Worm (Caenorhabditis elegans) whole organism, L3 larva: ENCODE measurements around the gene Y26E6A.2.

ENCODE experiments used
- R02D3.7 ChIP-seq: fragments of 150-350 bp; optimal IDR thresholded peaks from 2 replicates; lab custom pipeline; 2014; ENCODE audit warnings: missing biosample characterization, missing genetic modification characterization
- ZK546.5 ChIP-seq: sonication (generic microtip); optimal IDR thresholded peaks from 2 replicates; lab custom pipeline; 2017; ENCODE audit warnings: missing biosample characterization, missing genetic modification characterization
- aly-2 ChIP-seq: fragments of 150-350 bp; optimal IDR thresholded peaks from 2 replicates; lab custom pipeline; 2014; ENCODE audit warnings: missing biosample characterization, missing genetic modification characterization
- ama-1 ChIP-seq: fragments of 150-350 bp; optimal IDR thresholded peaks from 2 replicates; lab custom pipeline; 2018
- ceh-16 ChIP-seq: sonication (generic microtip); optimal IDR thresholded peaks from 2 replicates; lab custom pipeline; 2017; ENCODE audit warnings: missing biosample characterization, missing genetic modification characterization
- ceh-28 ChIP-seq: fragments of 150-350 bp; optimal IDR thresholded peaks from 2 replicates; lab custom pipeline; 2014; ENCODE audit warnings: missing biosample characterization, missing genetic modification reagents, missing genetic modification characterization
- ceh-82 ChIP-seq: fragments of 150-350 bp; optimal IDR thresholded peaks from 2 replicates; lab custom pipeline; 2014; ENCODE audit warnings: missing biosample characterization, missing genetic modification characterization
- ceh-9 ChIP-seq: sonication (generic microtip); optimal IDR thresholded peaks from 2 replicates; lab custom pipeline; 2018; ENCODE audit warnings: missing biosample characterization, missing genetic modification characterization
- daf-12 ChIP-seq: fragments of 150-350 bp; optimal IDR thresholded peaks from 2 replicates; lab custom pipeline; 2014; ENCODE audit warnings: missing biosample characterization, missing genetic modification reagents, missing genetic modification characterization
- egl-27 ChIP-seq: sonication (generic microtip); optimal IDR thresholded peaks from 4 replicates; lab custom pipeline; 2017; ENCODE audit warnings: missing biosample characterization, missing genetic modification reagents, missing genetic modification characterization
- egl-5 ChIP-seq: fragments of 150-350 bp; optimal IDR thresholded peaks from 2 replicates; lab custom pipeline; 2017; ENCODE audit warnings: missing biosample characterization, missing genetic modification reagents, missing genetic modification characterization, inconsistent platforms
- elt-1 ChIP-seq: fragments of 150-350 bp; optimal IDR thresholded peaks from 2 replicates; lab custom pipeline; 2014; ENCODE audit warnings: missing biosample characterization, missing genetic modification characterization
- elt-2 ChIP-seq: sonication (generic microtip); optimal IDR thresholded peaks from 2 replicates; lab custom pipeline; 2016; ENCODE audit warnings: missing genetic modification reagents, mild to moderate bottlenecking, missing genetic modification characterization, missing compliant biosample characterization
- elt-3 ChIP-seq, 3 experiments: fragments of 150-350 bp in 1 of 3; sonication (generic microtip) in 2 of 3; optimal IDR thresholded peaks; 2 replicates in 2 of 3; 4 replicates in 1 of 3; lab custom pipeline; 2014 to 2017; ENCODE audit warnings: missing biosample characterization in 3 of 3, missing genetic modification characterization in 3 of 3
- eor-1 ChIP-seq, 2 experiments: fragments of 150-350 bp; optimal IDR thresholded peaks; 2 replicates each; lab custom pipeline; 2014 to 2018; ENCODE audit warnings: missing biosample characterization in 2 of 2, missing genetic modification characterization in 2 of 2
- fos-1 ChIP-seq: fragments of 150-350 bp; optimal IDR thresholded peaks from 2 replicates; lab custom pipeline; 2014; ENCODE audit warnings: missing biosample characterization, missing genetic modification characterization
- jun-1 ChIP-seq: fragments of 150-350 bp; optimal IDR thresholded peaks from 2 replicates; lab custom pipeline; 2014; ENCODE audit warnings: missing biosample characterization, missing genetic modification reagents, missing genetic modification characterization
- lin-15B ChIP-seq: fragments of 150-350 bp; optimal IDR thresholded peaks from 2 replicates; lab custom pipeline; 2014; ENCODE audit warnings: missing biosample characterization, missing genetic modification characterization
- lin-39 ChIP-seq: fragments of 150-350 bp; optimal IDR thresholded peaks from 2 replicates; lab custom pipeline; 2018; ENCODE audit warnings: missing biosample characterization, missing genetic modification reagents, missing genetic modification characterization
- lsy-12 ChIP-seq: sonication (generic microtip); optimal IDR thresholded peaks from 2 replicates; lab custom pipeline; 2016; ENCODE audit warnings: mild to moderate bottlenecking, missing genetic modification characterization, missing compliant biosample characterization
- mdl-1 ChIP-seq: fragments of 150-350 bp; optimal IDR thresholded peaks from 2 replicates; lab custom pipeline; 2014; ENCODE audit warnings: missing biosample characterization, missing genetic modification characterization
- mml-1 ChIP-seq: fragments of 150-350 bp; sonication (generic microtip); optimal IDR thresholded peaks from 3 replicates; lab custom pipeline; 2014; ENCODE audit warnings: missing biosample characterization, missing genetic modification characterization
- nfya-1 ChIP-seq: sonication (generic microtip); optimal IDR thresholded peaks from 2 replicates; lab custom pipeline; 2017; ENCODE audit warnings: missing genetic modification characterization, mild to moderate bottlenecking, missing compliant biosample characterization, antibody characterized with exemption, moderate library complexity; ENCODE audit not compliant: insufficient read depth
- nhr-11 ChIP-seq: fragments of 150-350 bp; optimal IDR thresholded peaks from 2 replicates; lab custom pipeline; 2014; ENCODE audit warnings: missing biosample characterization, missing genetic modification characterization
- nhr-12 ChIP-seq: fragments of 150-350 bp; optimal IDR thresholded peaks from 2 replicates; lab custom pipeline; 2014; ENCODE audit warnings: missing biosample characterization, missing genetic modification characterization
- nhr-23 ChIP-seq: fragments of 150-350 bp; optimal IDR thresholded peaks from 2 replicates; lab custom pipeline; 2014; ENCODE audit warnings: missing biosample characterization, missing genetic modification reagents, missing genetic modification characterization
- nhr-237 ChIP-seq: fragments of 150-350 bp; optimal IDR thresholded peaks from 2 replicates; lab custom pipeline; 2014; ENCODE audit warnings: missing biosample characterization, missing genetic modification characterization
- nhr-25 ChIP-seq: sonication (generic microtip); optimal IDR thresholded peaks from 2 replicates; lab custom pipeline; 2017; ENCODE audit warnings: missing biosample characterization, missing genetic modification characterization
- nhr-28 ChIP-seq: fragments of 150-350 bp; optimal IDR thresholded peaks from 2 replicates; lab custom pipeline; 2014; ENCODE audit warnings: missing biosample characterization, missing genetic modification characterization
- nhr-43 ChIP-seq: sonication (generic microtip); optimal IDR thresholded peaks from 2 replicates; lab custom pipeline; 2016; ENCODE audit warnings: mild to moderate bottlenecking, missing genetic modification characterization, missing compliant biosample characterization; ENCODE audit not compliant: poor library complexity, severe bottlenecking
- nhr-67 ChIP-seq: fragments of 150-350 bp; optimal IDR thresholded peaks from 2 replicates; lab custom pipeline; 2014; ENCODE audit warnings: missing biosample characterization, missing genetic modification characterization
- nhr-77 ChIP-seq: fragments of 150-350 bp; optimal IDR thresholded peaks from 2 replicates; lab custom pipeline; 2014; ENCODE audit warnings: missing biosample characterization, missing genetic modification characterization
- pha-4 ChIP-seq: fragments of 150-350 bp; optimal IDR thresholded peaks from 2 replicates; lab custom pipeline; 2014; ENCODE audit warnings: missing biosample characterization, missing genetic modification reagents, missing genetic modification characterization
- pqm-1 ChIP-seq: fragments of 150-350 bp; optimal IDR thresholded peaks from 2 replicates; lab custom pipeline; 2017; ENCODE audit warnings: missing biosample characterization, missing genetic modification characterization, inconsistent platforms
- sea-2 ChIP-seq: fragments of 150-350 bp; sonication (generic microtip); optimal IDR thresholded peaks from 4 replicates; lab custom pipeline; 2014; ENCODE audit warnings: missing biosample characterization, missing genetic modification reagents, missing genetic modification characterization
- skn-1 ChIP-seq: fragments of 150-350 bp; optimal IDR thresholded peaks from 2 replicates; lab custom pipeline; 2014; ENCODE audit warnings: missing biosample characterization, missing genetic modification characterization
- snpc-4 ChIP-seq: fragments of 150-350 bp; optimal IDR thresholded peaks from 2 replicates; lab custom pipeline; 2014; ENCODE audit warnings: missing biosample characterization, missing genetic modification characterization
- unc-39 ChIP-seq: sonication (generic microtip); optimal IDR thresholded peaks from 4 replicates; lab custom pipeline; 2017; ENCODE audit warnings: missing biosample characterization, missing genetic modification characterization
- unc-62 ChIP-seq: fragments of 150-350 bp; sonication (generic microtip); optimal IDR thresholded peaks from 4 replicates; lab custom pipeline; 2014; ENCODE audit warnings: missing biosample characterization, missing genetic modification reagents, missing genetic modification characterization
- zag-1 ChIP-seq: fragments of 150-350 bp; optimal IDR thresholded peaks from 2 replicates; lab custom pipeline; 2014; ENCODE audit warnings: missing biosample characterization, missing genetic modification characterization
- ztf-11 ChIP-seq: fragments of 150-350 bp; optimal IDR thresholded peaks from 2 replicates; lab custom pipeline; 2014; ENCODE audit warnings: missing biosample characterization, missing genetic modification characterization
- ztf-4 ChIP-seq: fragments of 150-350 bp; optimal IDR thresholded peaks from 2 replicates; lab custom pipeline; 2014; ENCODE audit warnings: missing biosample characterization, missing genetic modification characterization

Gene Y26E6A.2

DNA sequence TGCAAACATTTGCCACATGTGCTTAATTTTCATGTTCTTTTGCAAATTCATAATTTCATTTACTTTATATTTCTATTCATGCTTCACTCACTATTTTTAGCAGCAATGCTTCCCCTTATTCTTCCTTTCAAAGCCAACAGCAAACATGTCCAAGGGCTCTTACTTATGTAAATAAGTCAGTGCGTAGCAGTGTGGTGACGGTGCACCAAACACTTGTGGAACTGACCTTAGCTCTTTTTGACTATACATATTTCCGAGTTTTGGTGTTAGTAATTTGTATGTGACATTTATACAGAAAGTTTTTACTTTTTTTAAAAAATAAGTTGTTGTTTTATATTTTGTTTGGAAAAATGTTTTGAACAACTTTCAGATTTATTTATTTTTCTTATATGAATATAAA is 30.9 kb upstream of the Y26E6A.2 start:
- TF ChIP-seq daf-12 (tag; lab: Kevin White, UChicago) (no peak), pha-4 (tag; lab: Kevin White, UChicago) (no peak), elt-1 (tag; lab: Kevin White, UChicago) (no peak), sea-2 (GFP tag; lab: Kevin White, UChicago) (no peak), nhr-12 (tag; lab: Kevin White, UChicago) (no peak), ceh-28 (tag; lab: Kevin White, UChicago) (no peak), nhr-11 (tag; lab: Kevin White, UChicago) (no peak), jun-1 (no peak)

DNA sequence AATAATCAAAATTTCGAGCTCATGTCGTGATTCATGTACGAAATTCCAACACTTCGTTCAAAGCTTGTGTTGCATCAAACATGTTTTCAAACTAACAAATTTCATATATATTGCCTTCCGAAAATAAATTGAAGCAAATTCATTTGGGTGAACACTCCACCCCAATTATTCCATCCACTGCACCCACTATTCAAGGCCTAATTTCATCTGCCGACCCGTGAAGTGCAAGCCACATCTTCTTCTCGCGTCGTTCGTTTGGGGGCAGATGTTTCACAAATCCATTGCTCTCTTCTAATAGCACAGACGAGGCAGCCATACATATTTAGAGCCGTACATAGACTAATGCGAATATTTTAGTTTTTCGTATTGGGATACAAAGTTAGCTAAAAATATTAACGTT is 30.0 kb upstream of the Y26E6A.2 start:
- TF ChIP-seq ceh-16 (tag; lab: Kevin White, UChicago): no peak
- TF ChIP-seq nhr-43 (tag; lab: Kevin White, UChicago): no peak
- TF ChIP-seq ceh-82 (tag; lab: Kevin White, UChicago): no peak
- TF ChIP-seq R02D3.7: no peak
- no peak for TF ChIP-seq nhr-28 (tag; lab: Kevin White, UChicago)
- no peak for TF ChIP-seq nhr-77 (tag; lab: Kevin White, UChicago)
- no peak for TF ChIP-seq lin-39 (tag; lab: Kevin White, UChicago)
- no peak for TF ChIP-seq aly-2
- TF ChIP-seq ceh-9 (tag; lab: Kevin White, UChicago): no peak
- no peak for TF ChIP-seq ztf-11 (tag; lab: Kevin White, UChicago)
- no peak for TF ChIP-seq elt-2 (tag; lab: Kevin White, UChicago)
- TF ChIP-seq unc-39 (tag; lab: Kevin White, UChicago): no peak
- no peak for TF ChIP-seq ztf-4 (tag; lab: Kevin White, UChicago)
- no peak for TF ChIP-seq lin-15B (tag; lab: Kevin White, UChicago)
- TF ChIP-seq pqm-1: no peak
- TF ChIP-seq mml-1 (tag; lab: Kevin White, UChicago): no peak

DNA sequence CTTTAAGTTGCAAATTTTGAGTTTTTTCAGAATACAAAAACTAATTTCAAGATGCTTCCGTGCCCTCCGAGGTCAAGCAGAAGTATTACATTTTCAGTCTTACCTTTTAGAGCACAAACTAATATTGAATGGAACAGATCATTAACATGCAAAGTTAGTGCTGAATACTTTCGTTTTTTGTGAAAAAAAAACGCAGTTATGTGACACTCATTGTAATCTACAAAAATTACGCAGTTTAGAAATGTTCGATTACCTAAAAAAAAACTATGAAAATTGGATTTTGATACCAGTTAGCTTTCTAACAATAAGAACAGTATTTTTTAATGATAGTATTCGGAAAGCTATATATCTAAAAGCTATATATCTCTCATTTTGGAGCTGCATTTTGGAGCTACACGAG is 27.7 kb upstream of the Y26E6A.2 start:
- TF ChIP-seq elt-3 (tag; optimal IDR thresholded peaks at IDR 0.05; lab: Kevin White, UChicago) (no peak), unc-39 (tag; lab: Kevin White, UChicago) (no peak), ztf-11 (tag; lab: Kevin White, UChicago) (no peak), R02D3.7 (no peak), ama-1 (lab: Kevin White, UChicago) (no peak), egl-5 (tag; lab: Kevin White, UChicago) (no peak), mdl-1 (tag; lab: Kevin White, UChicago) (no peak), snpc-4 (tag; lab: Kevin White, UChicago) (no peak), lin-39 (tag; lab: Kevin White, UChicago) (no peak), lsy-12 (tag; lab: Kevin White, UChicago) (no peak), egl-27 (tag; lab: Kevin White, UChicago) (no peak), nhr-28 (tag; lab: Kevin White, UChicago) (no peak), eor-1 (tag; optimal IDR thresholded peaks at IDR 0.05; lab: Kevin White, UChicago) (no peak), pha-4 (tag; lab: Kevin White, UChicago) (no peak), nhr-237 (tag; lab: Kevin White, UChicago) (no peak), jun-1 (no peak), nhr-23 (tag; lab: Kevin White, UChicago) (no peak), pqm-1 (no peak), mml-1 (tag; lab: Kevin White, UChicago) (no peak), ceh-16 (tag; lab: Kevin White, UChicago) (no peak)

DNA sequence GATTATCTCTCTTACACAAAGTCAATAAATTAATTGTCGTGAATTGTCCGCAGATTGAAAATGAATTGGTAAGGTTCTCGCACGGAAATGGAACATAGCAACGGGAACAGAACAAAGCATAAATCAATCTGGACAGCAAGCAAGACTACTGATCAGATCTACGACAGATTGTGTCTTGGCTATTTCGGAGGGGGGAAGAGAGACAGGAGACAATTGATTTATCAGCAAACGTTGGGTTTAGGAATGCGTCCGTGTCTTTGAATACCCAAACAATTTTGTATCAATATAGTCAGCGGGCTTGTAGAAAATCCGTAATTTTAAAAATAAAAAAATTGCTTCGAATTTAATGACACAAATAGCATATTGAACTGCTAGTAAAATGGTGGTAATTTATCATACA is 27.1 kb upstream of the Y26E6A.2 start:
- TF ChIP-seq egl-5 (tag; lab: Kevin White, UChicago): no peak
- peak; percentile 44 for TF ChIP-seq elt-1 (tag; lab: Kevin White, UChicago)
- no peak for TF ChIP-seq fos-1 (tag; lab: Kevin White, UChicago)
- no peak for TF ChIP-seq ceh-9 (tag; lab: Kevin White, UChicago)
- no peak for TF ChIP-seq zag-1
- no peak for TF ChIP-seq daf-12 (tag; lab: Kevin White, UChicago)
- TF ChIP-seq nhr-23 (tag; lab: Kevin White, UChicago): peak; percentile 53
- no peak for TF ChIP-seq nfya-1 (tag; lab: Kevin White, UChicago)
- no peak for TF ChIP-seq nhr-28 (tag; lab: Kevin White, UChicago)
- no peak for TF ChIP-seq ceh-16 (tag; lab: Kevin White, UChicago)
- TF ChIP-seq nhr-77 (tag; lab: Kevin White, UChicago): no peak
- TF ChIP-seq ceh-82 (tag; lab: Kevin White, UChicago): no peak
- no peak for TF ChIP-seq nhr-12 (tag; lab: Kevin White, UChicago)
- no peak for TF ChIP-seq jun-1
- TF ChIP-seq nhr-67: no peak
- TF ChIP-seq ama-1 (lab: Kevin White, UChicago): peak; percentile 57
- TF ChIP-seq nhr-43 (tag; lab: Kevin White, UChicago): peak; percentile 67
- no peak for TF ChIP-seq ztf-11 (tag; lab: Kevin White, UChicago)
- no peak for TF ChIP-seq lin-39 (tag; lab: Kevin White, UChicago)
- peak; percentile 28 for TF ChIP-seq unc-62 (GFP tag; lab: Kevin White, UChicago)
- TF ChIP-seq elt-3 (tag; optimal IDR thresholded peaks at IDR 0.05; lab: Kevin White, UChicago): peak in 2 of 3 experiments; percentile 58 to 86
- TF ChIP-seq sea-2 (GFP tag; lab: Kevin White, UChicago): no peak
- no peak for TF ChIP-seq ZK546.5 (tag; lab: Kevin White, UChicago)
- TF ChIP-seq nhr-25: peak; percentile 29
- no peak for TF ChIP-seq skn-1
- TF ChIP-seq pqm-1: no peak
- peak; percentile 26 for TF ChIP-seq lsy-12 (tag; lab: Kevin White, UChicago)
